Fruit fly (Drosophila melanogaster) whole organism, pupa: ENCODE results near the gene CG14439.

ENCODE experiments used
- CG10348 ChIP-seq: fragments of 200-800 bp; sonication (Bioruptor generic); IDR thresholded peaks from 2 replicates; pipeline ENCODE4 v1.3.6; 2022; ENCODE audit warnings: missing biosample characterization, missing genetic modification characterization
- CG12605 ChIP-seq: fragments of 200-800 bp; sonication (Bioruptor generic); IDR thresholded peaks from 2 replicates; pipeline ENCODE4 v1.3.6; 2022; ENCODE audit warnings: missing biosample characterization, missing genetic modification characterization
- CG13204 ChIP-seq: fragments of 200-800 bp; sonication (Bioruptor generic); optimal IDR thresholded peaks from 2 replicates; lab custom pipeline; 2018; ENCODE audit warnings: missing biosample characterization, mild to moderate bottlenecking, missing genetic modification characterization, moderate library complexity
- CG14655 ChIP-seq: fragments of 200-800 bp; sonication (Bioruptor generic); optimal IDR thresholded peaks from 3 replicates; lab custom pipeline; 2017; ENCODE audit warnings: mild to moderate bottlenecking, missing biosample characterization, missing genetic modification reagents, missing genetic modification characterization
- CG15710 ChIP-seq: fragments of 200-800 bp; sonication (Bioruptor generic); optimal IDR thresholded peaks from 2 replicates; lab custom pipeline; 2018; ENCODE audit warnings: missing biosample characterization, mild to moderate bottlenecking, missing genetic modification characterization, moderate library complexity
- CG17806 ChIP-seq: fragments of 200-800 bp; sonication (Bioruptor generic); optimal IDR thresholded peaks from 2 replicates; lab custom pipeline; 2018; ENCODE audit warnings: missing biosample characterization, mild to moderate bottlenecking, missing genetic modification characterization, moderate library complexity
- CG32121 ChIP-seq: fragments of 200-800 bp; sonication (Bioruptor generic); IDR thresholded peaks from 2 replicates; pipeline ENCODE4 v1.3.6; 2022; ENCODE audit warnings: missing biosample characterization, missing genetic modification characterization
- CG34367 ChIP-seq: fragments of 200-800 bp; sonication (Bioruptor generic); optimal IDR thresholded peaks from 2 replicates; lab custom pipeline; 2018; ENCODE audit warnings: missing biosample characterization, mild to moderate bottlenecking, missing genetic modification characterization
- CG4496 ChIP-seq: fragments of 200-800 bp; sonication (Bioruptor generic); IDR thresholded peaks from 3 replicates; pipeline ENCODE4 v1.3.6; 2022; ENCODE audit warnings: missing biosample characterization, missing genetic modification characterization
- CG8159 ChIP-seq: fragments of 200-800 bp; sonication (Bioruptor generic); optimal IDR thresholded peaks from 3 replicates; lab custom pipeline; 2018; ENCODE audit warnings: missing biosample characterization, mild to moderate bottlenecking, missing genetic modification characterization, moderate library complexity
- CG8301 ChIP-seq: fragments of 200-800 bp; sonication (Bioruptor generic); optimal IDR thresholded peaks from 2 replicates; lab custom pipeline; 2018; ENCODE audit warnings: missing biosample characterization, mild to moderate bottlenecking, missing genetic modification characterization
- CG9948 ChIP-seq: fragments of 200-800 bp; sonication (Bioruptor generic); optimal IDR thresholded peaks from 2 replicates; lab custom pipeline; 2018; ENCODE audit warnings: missing biosample characterization, mild to moderate bottlenecking, missing genetic modification characterization, moderate library complexity
- D1 ChIP-seq: fragments of 200-800 bp; sonication (Bioruptor generic); optimal IDR thresholded peaks from 2 replicates; lab custom pipeline; 2018; ENCODE audit warnings: missing biosample characterization, mild to moderate bottlenecking, missing genetic modification characterization, moderate library complexity
- EcR ChIP-seq: fragments of 200-800 bp; sonication (Bioruptor generic); optimal IDR thresholded peaks from 3 replicates; lab custom pipeline; 2019; ENCODE audit warnings: missing biosample characterization, missing genetic modification characterization, mild to moderate bottlenecking, moderate library complexity, missing genetic modification reagents
- Ets98B ChIP-seq: fragments of 200-800 bp; sonication (Bioruptor generic); IDR thresholded peaks from 2 replicates; pipeline ENCODE4 v1.3.6; 2022; ENCODE audit warnings: missing biosample characterization, missing genetic modification characterization
- Pif1A ChIP-seq: fragments of 200-800 bp; sonication (Bioruptor generic); optimal IDR thresholded peaks from 3 replicates; lab custom pipeline; 2016; ENCODE audit warnings: missing biosample characterization, missing genetic modification characterization
- Pif1B ChIP-seq: fragments of 200-800 bp; sonication (Bioruptor generic); optimal IDR thresholded peaks from 3 replicates; lab custom pipeline; 2016; ENCODE audit warnings: missing biosample characterization, missing genetic modification characterization
- Snoo ChIP-seq: fragments of 200-800 bp; sonication (Bioruptor generic); optimal IDR thresholded peaks from 3 replicates; lab custom pipeline; 2017; ENCODE audit warnings: missing biosample characterization, mild to moderate bottlenecking, missing genetic modification characterization, inconsistent platforms
- fd96Ca ChIP-seq: fragments of 200-800 bp; sonication (Bioruptor generic); IDR thresholded peaks from 3 replicates; pipeline ENCODE4 v1.3.6; 2022; ENCODE audit warnings: missing biosample characterization, missing genetic modification characterization
- gl ChIP-seq: fragments of 200-800 bp; sonication (Bioruptor generic); optimal IDR thresholded peaks from 2 replicates; lab custom pipeline; 2018; ENCODE audit warnings: missing biosample characterization, mild to moderate bottlenecking, missing genetic modification characterization
- rn ChIP-seq: fragments of 200-800 bp; sonication (Bioruptor generic); IDR thresholded peaks from 2 replicates; pipeline ENCODE4 v1.3.6; 2022; ENCODE audit warnings: missing biosample characterization, missing genetic modification characterization

The CG14439 gene

dm6 chrX:6803880-6804484 lies 56.6 kb downstream of the CG14439 start:
- TF ChIP-seq CG14655 (GFP tag; lab: Kevin White, UChicago) (peak; percentile 15), CG13204 (GFP tag; lab: Kevin White, UChicago) (peak; percentile 52), CG10348 (GFP tag; lab: Robert Waterston, UW) (no peak), Pif1A (GFP tag; lab: Kevin White, UChicago) (no peak)

- TF ChIP-seq CG15710, result peak; percentile 80
- peak; percentile 72 for TF ChIP-seq CG8159
- no peak for TF ChIP-seq D1
- TF ChIP-seq CG14655 (GFP tag; lab: Kevin White, UChicago), result peak; percentile 90
- TF ChIP-seq Pif1B (GFP tag; lab: Kevin White, UChicago), result peak; percentile 94
- TF ChIP-seq fd96Ca (GFP tag; lab: Robert Waterston, UW), result peak; percentile 95
- TF ChIP-seq CG17806 (tag; lab: Kevin White, UChicago), result peak; percentile 70
- TF ChIP-seq Ets98B (GFP tag; lab: Robert Waterston, UW), result peak; percentile 98
- TF ChIP-seq CG4496 (GFP tag; lab: Robert Waterston, UW), result peak; percentile 98
- peak; percentile 92 for TF ChIP-seq Pif1A (GFP tag; lab: Kevin White, UChicago)
- peak; percentile 31 for TF ChIP-seq gl
- peak; percentile 88 for TF ChIP-seq rn (GFP tag; lab: Robert Waterston, UW)
- peak; percentile 84 for TF ChIP-seq Snoo (tag; lab: Kevin White, UChicago)
- TF ChIP-seq CG13204 (GFP tag; lab: Kevin White, UChicago), result no peak
- TF ChIP-seq CG12605 (GFP tag; lab: Robert Waterston, UW), result peak; percentile 96
- TF ChIP-seq EcR, result peak; percentile 17
- TF ChIP-seq CG32121 (GFP tag; lab: Robert Waterston, UW), result peak; percentile 98
- peak; percentile 77 for TF ChIP-seq CG34367 (tag; lab: Kevin White, UChicago)
- peak; percentile 67 for TF ChIP-seq CG9948 (tag; lab: Kevin White, UChicago)
- TF ChIP-seq CG10348 (GFP tag; lab: Robert Waterston, UW), result peak; percentile 77; the same call in 1 of the 2 replicates
- peak; percentile 89 for TF ChIP-seq CG8301 (tag; lab: Kevin White, UChicago)
These were observed 57.3 kb downstream of the CG14439 start for dm6 chrX:6804485-6805295.
